Worm (Caenorhabditis elegans) whole organism, L1 larva: ENCODE data around the gene col-37.

ENCODE experiments used
- F16B12.6 ChIP-seq: fragments of 150-350 bp; optimal IDR thresholded peaks from 2 replicates; lab custom pipeline; 2014; ENCODE audit warnings: missing biosample characterization, missing genetic modification characterization
- aly-2 ChIP-seq: fragments of 150-350 bp; optimal IDR thresholded peaks from 2 replicates; lab custom pipeline; 2014; ENCODE audit warnings: missing biosample characterization, missing genetic modification characterization
- blmp-1 ChIP-seq: fragments of 150-350 bp; optimal IDR thresholded peaks from 2 replicates; lab custom pipeline; 2014; ENCODE audit warnings: missing biosample characterization, missing genetic modification characterization
- ceh-63 ChIP-seq: fragments of 200-800 bp; sonication (Bioruptor generic); optimal IDR thresholded peaks from 2 replicates; lab custom pipeline; 2018; ENCODE audit warnings: mild to moderate bottlenecking, missing genetic modification characterization, missing compliant biosample characterization
- ceh-8 ChIP-seq: fragments of 200-800 bp; sonication (Bioruptor generic); optimal IDR thresholded peaks from 2 replicates; lab custom pipeline; 2018; ENCODE audit warnings: mild to moderate bottlenecking, missing genetic modification characterization, moderate library complexity, missing compliant biosample characterization
- ceh-82 ChIP-seq, 3 experiments: fragments of 150-350 bp in 1 of 3; sonication (generic microtip) in 2 of 3; optimal IDR thresholded peaks; 2 replicates each; lab custom pipeline; 2014 to 2017; ENCODE audit warnings: missing biosample characterization in 3 of 3, missing genetic modification characterization in 3 of 3
- ceh-90 ChIP-seq: sonication (generic microtip); optimal IDR thresholded peaks from 2 replicates; lab custom pipeline; 2016; ENCODE audit warnings: missing genetic modification characterization, missing compliant biosample characterization
- ces-1 ChIP-seq: fragments of 150-350 bp; optimal IDR thresholded peaks from 2 replicates; lab custom pipeline; 2014; ENCODE audit warnings: missing biosample characterization, missing genetic modification reagents, missing genetic modification characterization
- dpl-1 ChIP-seq, 3 experiments: fragments of 150-350 bp in 2 of 3; sonication (generic microtip) in 1 of 3; optimal IDR thresholded peaks; 2 replicates each; lab custom pipeline; 2014 to 2017; ENCODE audit warnings: missing biosample characterization in 3 of 3, missing genetic modification characterization in 3 of 3, missing genetic modification reagents in 3 of 3
- dsc-1 ChIP-seq: sonication (generic microtip); optimal IDR thresholded peaks from 2 replicates; lab custom pipeline; 2016; ENCODE audit warnings: mild to moderate bottlenecking, missing genetic modification characterization, missing compliant biosample characterization
- efl-3 ChIP-seq: fragments of 200-800 bp; sonication (Bioruptor generic); optimal IDR thresholded peaks from 2 replicates; lab custom pipeline; 2018; ENCODE audit warnings: mild to moderate bottlenecking, missing genetic modification characterization, missing compliant biosample characterization
- egl-13 ChIP-seq: sonication (generic microtip); optimal IDR thresholded peaks from 2 replicates; lab custom pipeline; 2016; ENCODE audit warnings: missing genotype, missing genetic modification reagents, missing genetic modification characterization, missing compliant biosample characterization
- elt-3 ChIP-seq, 6 experiments: fragments of 150-350 bp in 1 of 6; sonication (generic microtip); optimal IDR thresholded peaks; 2 replicates each; lab custom pipeline; 2017 to 2018; ENCODE audit warnings: missing biosample characterization in 6 of 6, missing genetic modification characterization in 6 of 6, inconsistent platforms in 1 of 6
- ets-5 ChIP-seq: fragments of 200-800 bp; sonication (Bioruptor generic); IDR thresholded peaks from 2 replicates; pipeline ENCODE4 v1.3.6; 2022; ENCODE audit warnings: missing genetic modification characterization, missing compliant biosample characterization
- fkh-10 ChIP-seq: sonication (generic microtip); optimal IDR thresholded peaks from 2 replicates; lab custom pipeline; 2017; ENCODE audit warnings: missing biosample characterization, missing genetic modification reagents, missing genetic modification characterization
- grh-1 ChIP-seq: fragments of 200-800 bp; sonication (Bioruptor generic); IDR thresholded peaks from 2 replicates; pipeline ENCODE4 v1.3.6; 2022; ENCODE audit warnings: missing genetic modification reagents, missing genetic modification characterization, missing compliant biosample characterization
- irx-1 ChIP-seq: sonication (generic microtip); optimal IDR thresholded peaks from 2 replicates; lab custom pipeline; 2016; ENCODE audit warnings: missing genetic modification characterization, missing compliant biosample characterization
- lin-14 ChIP-seq: fragments of 200-800 bp; sonication (Bioruptor generic); optimal IDR thresholded peaks from 2 replicates; lab custom pipeline; 2018; ENCODE audit warnings: mild to moderate bottlenecking, missing genetic modification characterization, moderate library complexity, missing compliant biosample characterization
- lin-15B ChIP-seq: fragments of 150-350 bp; sonication (generic microtip); optimal IDR thresholded peaks from 3 replicates; lab custom pipeline; 2014; ENCODE audit warnings: missing biosample characterization, missing genetic modification characterization
- lin-39 ChIP-seq: fragments of 150-350 bp; optimal IDR thresholded peaks from 2 replicates; lab custom pipeline; 2014; ENCODE audit warnings: missing biosample characterization, missing genetic modification reagents, missing genetic modification characterization
- lir-3 ChIP-seq: sonication (generic microtip); optimal IDR thresholded peaks from 2 replicates; lab custom pipeline; 2016; ENCODE audit warnings: mild to moderate bottlenecking, missing genetic modification characterization, moderate library complexity, missing compliant biosample characterization; ENCODE audit not compliant: poor library complexity
- lsy-2 ChIP-seq, 2 experiments: fragments of 150-350 bp; optimal IDR thresholded peaks; 2 replicates each; lab custom pipeline; 2014; ENCODE audit warnings: missing biosample characterization in 2 of 2, missing genetic modification characterization in 2 of 2
- mab-9 ChIP-seq: fragments of 200-800 bp; sonication (Bioruptor generic); IDR thresholded peaks from 2 replicates; pipeline ENCODE4 v1.3.6; 2022; ENCODE audit warnings: missing genetic modification reagents, missing genetic modification characterization, missing compliant biosample characterization
- mef-2 ChIP-seq: fragments of 150-350 bp; optimal IDR thresholded peaks from 2 replicates; lab custom pipeline; 2014; ENCODE audit warnings: missing biosample characterization, missing genetic modification characterization
- mep-1 ChIP-seq: fragments of 150-350 bp; optimal IDR thresholded peaks from 2 replicates; lab custom pipeline; 2014; ENCODE audit warnings: missing biosample characterization, missing genetic modification characterization
- nhr-11 ChIP-seq: fragments of 150-350 bp; optimal IDR thresholded peaks from 2 replicates; lab custom pipeline; 2014; ENCODE audit warnings: missing biosample characterization, missing genetic modification characterization
- nhr-19 ChIP-seq: fragments of 200-800 bp; sonication (Bioruptor generic); conservative IDR thresholded peaks from 2 replicates; pipeline ENCODE4 v1.3.6; 2022; ENCODE audit warnings: missing genetic modification characterization, missing compliant biosample characterization
- nhr-47 ChIP-seq: sonication (generic microtip); optimal IDR thresholded peaks from 2 replicates; lab custom pipeline; 2016; ENCODE audit warnings: mild to moderate bottlenecking, missing genetic modification characterization, moderate library complexity, missing compliant biosample characterization
- nhr-71 ChIP-seq: sonication (generic microtip); optimal IDR thresholded peaks from 2 replicates; lab custom pipeline; 2016; ENCODE audit warnings: mild to moderate bottlenecking, missing genetic modification characterization, moderate library complexity, missing compliant biosample characterization
- nhr-76 ChIP-seq: sonication (generic microtip); optimal IDR thresholded peaks from 2 replicates; lab custom pipeline; 2017; ENCODE audit warnings: missing biosample characterization, missing genetic modification characterization
- nhr-77 ChIP-seq: fragments of 150-350 bp; optimal IDR thresholded peaks from 2 replicates; lab custom pipeline; 2014; ENCODE audit warnings: missing biosample characterization, missing genetic modification characterization
- nhr-85 ChIP-seq: sonication (generic microtip); peaks from one replicate; lab custom pipeline; 2016; ENCODE audit warnings: missing genetic modification characterization, inconsistent platforms, missing compliant biosample characterization
- nhr-90 ChIP-seq: sonication (generic microtip); optimal IDR thresholded peaks from 2 replicates; lab custom pipeline; 2016; ENCODE audit warnings: mild to moderate bottlenecking, missing genetic modification characterization, missing compliant biosample characterization; ENCODE audit not compliant: poor library complexity
- rnt-1 ChIP-seq: sonication (generic microtip); optimal IDR thresholded peaks from 2 replicates; lab custom pipeline; 2016; ENCODE audit warnings: mild to moderate bottlenecking, missing genetic modification characterization, moderate library complexity, missing compliant biosample characterization
- skn-1 ChIP-seq: fragments of 150-350 bp; optimal IDR thresholded peaks from 2 replicates; lab custom pipeline; 2014; ENCODE audit warnings: missing biosample characterization, missing genetic modification characterization
- snpc-4 ChIP-seq: fragments of 150-350 bp; optimal IDR thresholded peaks from 2 replicates; lab custom pipeline; 2014; ENCODE audit warnings: missing biosample characterization, missing genetic modification characterization
- sox-4 ChIP-seq: sonication (generic microtip); optimal IDR thresholded peaks from 2 replicates; lab custom pipeline; 2016; ENCODE audit warnings: missing genetic modification characterization, missing compliant biosample characterization
- tbx-2 ChIP-seq: sonication (generic microtip); optimal IDR thresholded peaks from 2 replicates; lab custom pipeline; 2016; ENCODE audit warnings: missing genetic modification characterization, missing compliant biosample characterization
- tlp-1 ChIP-seq: fragments of 150-350 bp; optimal IDR thresholded peaks from 2 replicates; lab custom pipeline; 2014; ENCODE audit warnings: missing biosample characterization, missing genetic modification characterization
- unc-130 ChIP-seq: fragments of 150-350 bp; optimal IDR thresholded peaks from 2 replicates; lab custom pipeline; 2017; ENCODE audit warnings: missing biosample characterization, missing genetic modification characterization, inconsistent platforms
- unc-30 ChIP-seq: sonication (generic microtip); optimal IDR thresholded peaks from 2 replicates; lab custom pipeline; 2017; ENCODE audit warnings: missing biosample characterization, missing genetic modification characterization
- unc-62 ChIP-seq: fragments of 150-350 bp; optimal IDR thresholded peaks from 2 replicates; lab custom pipeline; 2014; ENCODE audit warnings: missing biosample characterization, missing genetic modification reagents, missing genetic modification characterization
- vab-15 ChIP-seq: sonication (generic microtip); optimal IDR thresholded peaks from 2 replicates; lab custom pipeline; 2017; ENCODE audit warnings: missing genotype, mild to moderate bottlenecking, missing genetic modification characterization, missing compliant biosample characterization
- xbp-1 ChIP-seq: sonication (generic microtip); optimal IDR thresholded peaks from 2 replicates; lab custom pipeline; 2016; ENCODE audit warnings: missing genetic modification characterization, missing compliant biosample characterization
- ztf-4 ChIP-seq: fragments of 150-350 bp; optimal IDR thresholded peaks from 2 replicates; lab custom pipeline; 2014; ENCODE audit warnings: missing biosample characterization, missing genetic modification characterization

The col-37 gene

DNA sequence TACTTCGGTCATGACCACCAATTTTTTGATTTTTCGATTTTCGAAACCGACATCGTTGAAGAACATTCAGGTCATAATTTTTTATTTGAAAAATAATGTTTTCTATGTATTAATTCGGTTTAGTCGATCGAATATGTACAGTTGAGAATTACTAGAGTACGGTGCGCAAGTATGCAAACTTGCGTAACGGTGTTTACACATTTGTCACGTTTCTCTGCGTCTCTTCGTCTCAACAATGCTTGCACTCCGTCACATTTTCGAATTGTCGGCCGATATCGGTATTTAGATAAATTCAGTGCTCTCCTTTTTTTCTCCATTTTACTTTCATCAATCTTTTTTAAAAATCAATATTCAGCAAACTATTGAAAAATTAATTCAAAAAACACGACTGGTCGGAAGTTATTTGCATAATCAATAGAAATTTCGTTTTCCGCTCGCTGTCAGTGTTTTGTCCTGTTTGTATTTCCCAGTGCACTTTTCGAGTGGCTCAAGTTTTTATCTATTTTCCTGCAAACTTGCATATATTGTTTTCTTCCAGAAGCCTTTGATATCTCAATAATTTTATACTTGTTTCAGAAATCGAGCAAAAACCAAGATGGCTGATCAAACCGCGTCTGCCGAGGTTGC, 23.5 kb upstream of the col-37 start, which contains the start of gene dpy-30 (continued):
- TF ChIP-seq nhr-19 (peak; percentile 59; the same call in 1 of the 2 replicates), elt-3 (tag; optimal IDR thresholded peaks at IDR 0.05; lab: Kevin White, UChicago) (peak in 2 of 6 experiments; percentile 10 to 22), dsc-1 (peak; percentile 64), lin-15B (peak; percentile 21), nhr-85 (peak; percentile 73), lir-3 (tag; lab: Kevin White, UChicago) (peak; percentile 29), lin-14 (GFP tag; lab: Kevin White, UChicago) (peak; percentile 68), lin-39 (no peak), unc-30 (tag; lab: Kevin White, UChicago) (no peak), vab-15 (tag; lab: Kevin White, UChicago) (no peak), unc-130 (peak; percentile 75), F16B12.6 (tag; lab: Kevin White, UChicago) (peak; percentile 95), ceh-63 (GFP tag; lab: Kevin White, UChicago) (no peak), nhr-71 (tag; lab: Kevin White, UChicago) (peak; percentile 75), grh-1 (GFP tag; lab: Robert Waterston, UW) (no peak), nhr-47 (tag; lab: Kevin White, UChicago) (peak; percentile 72), ceh-82 (tag; optimal IDR thresholded peaks at IDR 0.05; lab: Kevin White, UChicago) (peak; percentile 27 to 54 (median 45)), nhr-90 (tag; lab: Kevin White, UChicago) (peak; percentile 59), rnt-1 (tag; lab: Kevin White, UChicago) (peak; percentile 74), nhr-77 (tag; lab: Kevin White, UChicago) (peak; percentile 41), tlp-1 (tag; lab: Kevin White, UChicago) (no peak), nhr-11 (tag; lab: Kevin White, UChicago) (no peak), aly-2 (peak; percentile 3), mep-1 (tag; lab: Kevin White, UChicago) (peak; percentile 88), ztf-4 (tag; lab: Kevin White, UChicago) (peak; percentile 4), lsy-2 (tag; optimal IDR thresholded peaks at IDR 0.05; lab: Kevin White, UChicago) (peak; percentile 94 to 98), ces-1 (GFP tag; lab: Kevin White, UChicago) (no peak), ets-5 (GFP tag; lab: Robert Waterston, UW) (no peak), blmp-1 (tag; lab: Kevin White, UChicago) (peak; percentile 49), snpc-4 (tag; lab: Kevin White, UChicago) (peak; percentile 70), mef-2 (no peak)

DNA sequence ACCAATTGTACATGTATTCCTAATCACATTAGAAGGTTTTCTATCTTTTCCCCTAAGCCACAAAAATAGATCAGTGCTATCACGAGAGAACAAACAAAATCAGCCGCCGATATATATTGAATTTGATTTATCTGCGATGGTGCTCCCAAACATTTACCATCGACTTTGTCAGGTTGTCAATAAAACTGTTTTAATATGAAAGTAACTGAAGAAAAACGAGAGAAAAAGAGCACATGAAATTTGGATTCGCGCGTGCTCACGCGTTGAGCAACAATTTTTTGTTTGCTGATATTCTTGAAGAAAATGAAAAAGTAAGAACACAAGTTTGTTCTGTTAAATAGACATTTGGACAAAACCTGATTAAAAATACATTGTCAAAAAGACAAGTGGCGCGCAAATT, 21.3 kb upstream of the col-37 start:
- TF ChIP-seq tbx-2 (tag; lab: Kevin White, UChicago) (peak; percentile 26), blmp-1 (tag; lab: Kevin White, UChicago) (no peak), nhr-76 (tag; lab: Kevin White, UChicago) (no peak)
- TF ChIP-seq, all 84 proteins: peak for 1

DNA sequence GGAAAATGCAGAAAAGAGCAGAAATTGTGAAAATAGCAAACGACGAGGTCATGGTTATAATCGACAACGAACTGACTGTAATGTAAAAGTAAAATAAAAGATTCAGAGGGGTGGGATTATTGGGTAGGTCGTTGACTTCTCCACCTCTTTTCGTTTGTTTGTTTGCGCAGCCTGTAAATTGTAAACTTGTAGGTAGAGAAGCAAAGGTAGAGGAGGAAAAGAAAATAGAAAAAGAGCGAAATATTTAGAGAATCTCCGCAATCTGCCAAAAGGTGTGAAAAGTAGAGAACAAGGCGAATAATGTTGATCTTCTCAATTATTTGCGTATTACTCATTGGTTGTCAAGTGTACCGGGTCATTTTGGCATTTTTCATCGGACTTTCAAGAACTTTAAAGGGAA, 19.8 kb upstream of the col-37 start, which contains the start of gene ZK863.8:
ZK863.8 (minus strand) TSS at position 173 of the 400 bp plus-strand sequence.
- no peak for TF ChIP-seq ceh-63 (GFP tag; lab: Kevin White, UChicago)
- TF ChIP-seq lin-14 (GFP tag; lab: Kevin White, UChicago): no peak
- TF ChIP-seq irx-1 (tag; lab: Kevin White, UChicago): no peak
- no peak for TF ChIP-seq skn-1

DNA sequence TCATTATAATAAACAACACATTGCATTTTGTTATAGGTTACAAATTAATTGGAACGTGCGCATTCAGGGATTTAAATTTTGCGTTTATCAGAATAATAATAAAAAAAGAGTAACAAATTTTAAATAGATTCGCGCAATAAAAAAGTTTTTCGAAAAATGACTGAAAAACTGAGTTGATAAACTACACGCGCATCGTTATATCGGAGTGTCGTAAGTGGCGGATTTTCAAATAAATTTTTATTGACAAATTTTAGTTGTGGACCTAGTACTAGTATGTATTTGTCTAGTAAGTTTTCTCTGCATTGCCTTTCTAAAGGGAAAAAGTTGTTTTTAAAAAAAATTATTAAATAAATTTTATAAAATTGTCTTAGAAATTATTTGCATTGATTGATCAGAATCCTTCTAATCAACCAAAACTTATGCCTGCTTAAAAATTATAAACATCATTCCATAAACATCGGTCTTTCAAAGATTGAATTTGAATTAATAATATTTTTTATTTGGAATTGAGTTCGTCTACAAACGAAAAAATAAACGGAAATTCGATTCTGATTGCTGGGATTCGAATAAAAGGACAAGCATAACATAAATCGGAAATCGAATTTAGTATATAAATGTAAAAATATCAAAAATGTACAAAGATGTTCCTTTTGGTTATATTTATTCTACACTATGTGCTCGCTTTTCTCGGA, 16.9 kb upstream of the col-37 start, which contains the start of gene srd-4:
srd-4 (plus strand) TSS at position 642 of the 692 bp plus-strand sequence.
- TF ChIP-seq mab-9 (GFP tag; lab: Robert Waterston, UW) (no peak), fkh-10 (GFP tag; lab: Kevin White, UChicago) (no peak), nhr-85 (no peak), sox-4 (tag; lab: Kevin White, UChicago) (no peak), xbp-1 (tag; lab: Kevin White, UChicago) (peak; percentile 50), egl-13 (tag; lab: Kevin White, UChicago) (no peak), lin-14 (GFP tag; lab: Kevin White, UChicago) (no peak), dpl-1 (GFP tag; optimal IDR thresholded peaks at IDR 0.05; lab: Kevin White, UChicago) (peak; percentile 87 to 94 (median 92)), mep-1 (tag; lab: Kevin White, UChicago) (no peak), ceh-8 (no peak), efl-3 (GFP tag; lab: Kevin White, UChicago) (no peak), lin-39 (no peak), snpc-4 (tag; lab: Kevin White, UChicago) (no peak), ceh-82 (tag; optimal IDR thresholded peaks at IDR 0.05; lab: Kevin White, UChicago) (peak in 2 of 3 experiments; percentile 4 to 28), tbx-2 (tag; lab: Kevin White, UChicago) (peak; percentile 39), elt-3 (tag; optimal IDR thresholded peaks at IDR 0.05; lab: Kevin White, UChicago) (no peak), ceh-90 (tag; lab: Kevin White, UChicago) (peak; percentile 10), unc-62 (GFP tag; lab: Kevin White, UChicago) (no peak)
